Fruit fly (Drosophila melanogaster): ENCODE results near the gene Ir75a.
"Not testable (repeated sequence)": the region's sequence is repeated elsewhere in the genome, so short reads cannot be mapped to it uniquely, and the experiment has no call there.

Ir75a gene

DNA sequence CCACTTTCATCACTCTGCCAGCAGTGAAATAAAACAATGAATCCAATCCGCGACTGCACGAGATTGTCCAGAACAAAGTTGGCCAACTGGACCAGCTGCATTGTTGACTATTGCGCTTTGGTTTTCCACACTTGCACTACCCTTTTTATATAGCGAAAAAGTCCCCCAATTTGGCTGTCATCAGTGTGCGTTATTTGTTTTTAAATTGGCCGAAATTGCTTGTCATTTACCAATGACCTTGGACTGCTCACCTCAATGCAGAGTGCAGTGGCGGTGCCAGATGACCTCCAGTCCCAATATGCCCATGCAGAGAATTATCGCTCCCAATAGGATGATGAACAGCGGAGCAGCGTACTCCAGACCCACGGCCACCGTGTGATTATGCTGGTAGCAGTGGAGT lies at the start of gene Ir75a:
Ir75a (minus strand) TSS at position 101 of the 400 bp plus-strand sequence.
- TF ChIP-seq CG18262 (tag; optimal IDR thresholded peaks at IDR 0.05) (no peak), kah (GFP tag; optimal IDR thresholded peaks at IDR 0.05) (no peak), NfI (GFP tag; optimal IDR thresholded peaks at IDR 0.05) (no peak), CG12744 (GFP tag; optimal IDR thresholded peaks at IDR 0.05) (no peak), so (GFP tag; IDR thresholded peaks at IDR 0.05) (no peak), CG7271 (tag; optimal IDR thresholded peaks at IDR 0.05) (no peak), Spps (tag; optimal IDR thresholded peaks at IDR 0.05) (no peak), CG30403 (GFP tag; optimal IDR thresholded peaks at IDR 0.05) (no peak), Taf1 (GFP tag; IDR thresholded peaks at IDR 0.05) (no peak), CG33213 (GFP tag; optimal IDR thresholded peaks at IDR 0.05) (no peak), dan (GFP tag; IDR thresholded peaks at IDR 0.05) (no peak), salm (tag; optimal IDR thresholded peaks at IDR 0.05) (no peak), ATbp (GFP tag; optimal IDR thresholded peaks at IDR 0.05) (no peak), GATAe (GFP tag; conservative IDR thresholded peaks at IDR 0.05) (no peak), z (GFP tag; IDR thresholded peaks at IDR 0.05) (no peak), dysf (GFP tag; IDR thresholded peaks at IDR 0.05) (no peak)

DNA sequence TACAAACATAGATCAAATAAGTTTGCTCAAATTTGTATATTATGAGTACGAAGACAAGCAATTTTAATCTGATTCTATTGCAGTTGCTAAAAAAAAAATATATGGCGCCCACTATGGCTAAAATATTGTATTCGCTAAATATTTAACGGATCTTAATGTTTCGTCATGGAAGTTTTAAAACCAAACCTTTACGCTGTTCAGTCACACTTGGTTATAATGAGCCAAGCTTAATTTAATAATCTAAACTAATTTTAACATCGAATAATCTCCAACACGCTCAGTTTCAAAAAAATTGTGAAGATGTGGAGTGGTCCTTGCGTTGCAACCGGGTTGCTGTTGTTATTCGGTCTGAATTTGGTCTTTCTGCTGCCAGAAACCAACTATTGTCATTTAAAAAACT lies 40.5 kb upstream of the Ir75a start, which contains the start of gene CG34002:
CG34002 (plus strand) TSS at position 301 of the 400 bp plus-strand sequence.
- not testable (repeated sequence) for TF ChIP-seq CG17328, CG14667, dimm (GFP tag; IDR thresholded peaks at IDR 0.05)

DNA sequence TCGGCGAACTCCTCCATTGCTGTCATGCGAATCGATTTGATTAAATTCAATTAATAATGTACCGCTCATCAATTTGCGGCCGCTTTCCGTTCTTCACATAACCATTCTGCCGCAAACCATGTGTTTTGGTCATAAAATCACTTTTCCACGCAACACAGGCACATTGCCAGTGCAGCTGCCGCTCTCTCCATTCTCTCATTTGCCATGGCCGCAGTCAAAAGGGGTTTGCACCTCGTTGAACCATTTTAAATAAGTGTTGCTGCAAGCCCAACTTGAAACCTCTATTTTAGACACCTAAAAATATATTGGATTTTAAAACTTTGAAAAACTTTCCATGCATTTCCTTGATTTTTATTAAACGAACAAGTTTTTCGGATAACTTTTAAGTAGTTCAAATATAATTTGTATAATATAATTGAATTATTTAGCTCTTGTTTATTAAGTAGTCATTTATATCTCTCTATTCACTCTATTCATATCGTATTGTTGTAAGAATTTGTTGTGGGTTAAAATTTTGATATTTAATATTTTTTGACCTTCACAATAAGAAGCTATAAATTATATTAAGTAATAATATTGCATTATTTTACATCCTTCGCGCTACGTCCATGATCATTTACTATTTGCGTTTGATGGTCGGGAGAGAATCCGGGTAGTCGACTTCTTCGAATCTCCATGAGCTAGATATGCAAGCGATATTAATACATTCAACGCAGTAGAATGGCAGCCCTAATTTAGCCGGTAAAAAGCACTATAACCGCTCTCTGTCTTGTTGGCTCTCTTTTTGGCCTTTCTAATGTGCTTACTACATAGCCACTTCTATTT lies 39.1 kb upstream of the Ir75a start, which contains the start of gene CG5535:
CG5535 (minus strand) TSS at position 140 of the 825 bp plus-strand sequence.
- TF ChIP-seq lmd (GFP tag; IDR thresholded peaks at IDR 0.05) (peak; percentile 67), Awh (GFP tag; IDR thresholded peaks at IDR 0.05) (peak; percentile 22; the same call in 1 of the 2 replicates), CG12219 (GFP tag; optimal IDR thresholded peaks at IDR 0.05) (peak; percentile 49), row (GFP tag; IDR thresholded peaks at IDR 0.05) (peak; percentile 88), CG6254 (GFP tag; optimal IDR thresholded peaks at IDR 0.05) (peak; percentile 41), HLHmδ (GFP tag; optimal IDR thresholded peaks at IDR 0.05) (peak; percentile 54), CG10959 (GFP tag; IDR thresholded peaks at IDR 0.05) (peak; percentile 49; the same call in 1 of the 2 replicates), peb (GFP tag; IDR thresholded peaks at IDR 0.05) (0 out of 2 replicates have a peak, but pooled peaks have one; percentile 39), NfI (GFP tag; optimal IDR thresholded peaks at IDR 0.05) (peak; percentile 78), ranshi (GFP tag; IDR thresholded peaks at IDR 0.05) (peak; percentile 48), Meics (GFP tag; optimal IDR thresholded peaks at IDR 0.05) (peak; percentile 90), CG6272 (GFP tag; IDR thresholded peaks at IDR 0.05) (peak; percentile 55), Atf-2 (GFP tag; optimal IDR thresholded peaks at IDR 0.05) (peak; percentile 17), Usf (GFP tag; optimal IDR thresholded peaks at IDR 0.05) (peak; percentile 80), Hmx (GFP tag; optimal IDR thresholded peaks at IDR 0.05) (peak; percentile 44), CG17568 (GFP tag; optimal IDR thresholded peaks at IDR 0.05) (no peak), CG2712 (tag; optimal IDR thresholded peaks at IDR 0.05) (peak; percentile 86), tna (GFP tag; IDR thresholded peaks at IDR 0.05; ENCODE audit: partially characterized antibody) (no peak), ap (GFP tag; IDR thresholded peaks at IDR 0.05) (peak; percentile 39; the same call in 1 of the 2 replicates), Xrp1 (GFP tag; IDR thresholded peaks at IDR 0.05) (peak; percentile 63), CG11723 (GFP tag; optimal IDR thresholded peaks at IDR 0.05) (peak; percentile 78), trh (GFP tag; optimal IDR thresholded peaks at IDR 0.05) (peak; percentile 49), h (optimal IDR thresholded peaks at IDR 0.05) (no peak), sug (tag; optimal IDR thresholded peaks at IDR 0.05) (peak; percentile 71), MESR4 (GFP tag; optimal IDR thresholded peaks at IDR 0.05) (peak; percentile 9), CG10462 (GFP tag; optimal IDR thresholded peaks at IDR 0.05) (peak; percentile 64), Hmr (GFP tag; optimal IDR thresholded peaks at IDR 0.05) (peak; percentile 81), lilli (GFP tag; optimal IDR thresholded peaks at IDR 0.05) (peak; percentile 64), CG16813 (GFP tag; IDR thresholded peaks at IDR 0.05; ENCODE audit: partially characterized antibody) (no peak), Antp (GFP tag; optimal IDR thresholded peaks at IDR 0.05) (peak; percentile 73)

Data from whole organism, embryonic.